Comparison of ENCODE assay signal across 2 worm cellular contexts in the genomic region with DNA sequence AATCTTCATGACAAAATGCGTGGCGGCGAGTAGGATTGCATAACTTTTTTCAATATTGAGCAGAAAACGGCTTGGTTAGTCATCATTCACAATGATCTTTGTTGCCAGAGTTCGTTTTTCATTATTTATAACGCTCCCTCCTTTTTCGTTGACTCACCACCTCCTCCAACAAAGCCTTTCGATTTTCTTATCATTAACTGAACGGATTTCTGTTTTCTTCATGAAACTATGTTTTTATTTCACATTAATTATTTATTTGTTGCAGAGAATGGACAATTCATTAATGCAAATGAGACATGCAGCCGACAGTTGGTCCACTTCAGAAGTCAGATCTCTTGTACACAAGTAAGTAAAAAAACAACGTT.
TF ChIP-seq lines count a peak whose summit lies in the region.

A gene (plus strand): TSS at position 266 of the 365 bp plus-strand sequence.

TF ChIP-seq in whole organism, L3 larva, 47 proteins besides CTCF, POLR2A, EP300 and RAD21:
- TF ChIP-seq daf-12 (tag; optimal IDR thresholded peaks at IDR 0.05; lab: Kevin White, UChicago) = no peak
- peak; percentile 42 for TF ChIP-seq ama-1 (optimal IDR thresholded peaks at IDR 0.05; lab: Kevin White, UChicago)
TF ChIP-seq in whole organism, L3 larva: peak in this region for 1.

TF ChIP-seq in whole organism, L4 larva, 104 proteins besides CTCF, POLR2A, EP300 and RAD21:
- TF ChIP-seq php-3 (GFP tag; IDR thresholded peaks at IDR 0.05; lab: Robert Waterston, UW) = no peak
- 0 out of 2 replicates have a peak, but pooled peaks have one; percentile 3 for TF ChIP-seq lim-7 (GFP tag; IDR thresholded peaks at IDR 0.05; lab: Robert Waterston, UW)
- no peak for TF ChIP-seq duxl-1 (tag; optimal IDR thresholded peaks at IDR 0.05; lab: Kevin White, UChicago; ENCODE audit: poor library complexity)
- no peak for TF ChIP-seq F44E2.7 (GFP tag; IDR thresholded peaks at IDR 0.05; lab: Robert Waterston, UW)
- no peak for TF ChIP-seq ctbp-1 (GFP tag; IDR thresholded peaks at IDR 0.05; lab: Robert Waterston, UW)
- no peak for TF ChIP-seq set-16 (GFP tag; IDR thresholded peaks at IDR 0.05; lab: Robert Waterston, UW)
- no peak for TF ChIP-seq rbr-2 (tag; optimal IDR thresholded peaks at IDR 0.05; lab: Kevin White, UChicago)
